Worm (Caenorhabditis elegans) whole organism, young adult: ENCODE measurements around the gene fask-1.

ENCODE experiments used
- F49E8.2 ChIP-seq: sonication (generic microtip); optimal IDR thresholded peaks from 3 replicates; lab custom pipeline; 2017; ENCODE audit warnings: missing genetic modification characterization, mild to moderate bottlenecking, missing compliant biosample characterization, antibody characterized with exemption, moderate library complexity; ENCODE audit not compliant: insufficient read depth
- F52B5.7 ChIP-seq: sonication (generic microtip); optimal IDR thresholded peaks from 2 replicates; lab custom pipeline; 2016; ENCODE audit warnings: mild to moderate bottlenecking, missing genetic modification characterization, missing compliant biosample characterization
- Y53F4B.3 ChIP-seq: fragments of 200-800 bp; sonication (Bioruptor generic); IDR thresholded peaks from 2 replicates; pipeline ENCODE4 v1.3.6; 2022; ENCODE audit warnings: missing genetic modification reagents, missing genetic modification characterization, missing compliant biosample characterization
- ama-1 ChIP-seq, 3 experiments: fragments of 150-350 bp in 1 of 3; sonication (generic microtip) in 2 of 3; optimal IDR thresholded peaks; 2 replicates each; lab custom pipeline; 2014 to 2018; ENCODE audit warnings: missing biosample characterization in 2 of 3, missing genetic modification characterization in 2 of 3, missing genetic modification reagents in 2 of 3
- aptf-3 ChIP-seq: fragments of 200-800 bp; sonication (Bioruptor generic); IDR thresholded peaks from 2 replicates; pipeline ENCODE4 v1.3.6; 2022; ENCODE audit warnings: missing genetic modification characterization, missing compliant biosample characterization
- die-1 ChIP-seq: sonication (generic microtip); optimal IDR thresholded peaks from 2 replicates; lab custom pipeline; 2016; ENCODE audit warnings: missing genotype, mild to moderate bottlenecking, missing genetic modification characterization, missing compliant biosample characterization
- hlh-12 ChIP-seq: sonication (generic microtip); optimal IDR thresholded peaks from 2 replicates; lab custom pipeline; 2016; ENCODE audit warnings: missing genetic modification characterization, missing compliant biosample characterization
- lin-26 ChIP-seq: fragments of 200-800 bp; sonication (Bioruptor generic); IDR thresholded peaks from 2 replicates; pipeline ENCODE4 v1.3.6; 2022; ENCODE audit warnings: missing genetic modification reagents, missing genetic modification characterization, missing compliant biosample characterization
- snpc-4 ChIP-seq, 5 experiments: fragments of 150-350 bp in 1 of 5; sonication (generic microtip) in 4 of 5; optimal IDR thresholded peaks; 2 replicates each; lab custom pipeline; 2014 to 2018; ENCODE audit warnings: missing genetic modification characterization in 5 of 5, missing biosample characterization in 3 of 5, antibody characterized with exemption in 2 of 5, mild to moderate bottlenecking in 2 of 5, missing compliant biosample characterization in 2 of 5, missing genotype in 2 of 5, moderate library complexity in 2 of 5, missing genetic modification reagents in 1 of 5
- ztf-28 ChIP-seq: fragments of 200-800 bp; sonication (Bioruptor generic); IDR thresholded peaks from 2 replicates; pipeline ENCODE4 v1.3.6; 2022; ENCODE audit warnings: missing genetic modification reagents, missing genetic modification characterization, missing compliant biosample characterization

ce11 chrIV:13063714-13064113 is 36.8 kb upstream of the fask-1 start, which contains the start of gene scl-5:
- TF ChIP-seq die-1 (tag; lab: Kevin White, UChicago): no peak
- TF ChIP-seq F52B5.7 (tag; lab: Kevin White, UChicago): no peak
- TF ChIP-seq lin-26 (GFP tag; lab: Robert Waterston, UW): no peak
- no peak for TF ChIP-seq F49E8.2 (tag; lab: Kevin White, UChicago)
- TF ChIP-seq hlh-12: no peak
- TF ChIP-seq aptf-3: no peak
- no peak for TF ChIP-seq snpc-4 (GFP tag; optimal IDR thresholded peaks at IDR 0.05; lab: Kevin White, UChicago)
- TF ChIP-seq snpc-4 (tag; optimal IDR thresholded peaks at IDR 0.05; lab: Kevin White, UChicago): no peak
- TF ChIP-seq ama-1 (optimal IDR thresholded peaks at IDR 0.05; lab: Kevin White, UChicago): no peak
- no peak for TF ChIP-seq ama-1 (GFP tag; optimal IDR thresholded peaks at IDR 0.05; lab: Kevin White, UChicago)
- TF ChIP-seq ztf-28 (GFP tag; lab: Robert Waterston, UW): no peak
- no peak for TF ChIP-seq Y53F4B.3 (GFP tag; lab: Robert Waterston, UW)
